Worm (Caenorhabditis elegans): ENCODE data around the gene C37C3.9.
A peak's percentile ranks its signal among the peaks of the same experiment; 100 is the strongest.

Gene C37C3.9

DNA sequence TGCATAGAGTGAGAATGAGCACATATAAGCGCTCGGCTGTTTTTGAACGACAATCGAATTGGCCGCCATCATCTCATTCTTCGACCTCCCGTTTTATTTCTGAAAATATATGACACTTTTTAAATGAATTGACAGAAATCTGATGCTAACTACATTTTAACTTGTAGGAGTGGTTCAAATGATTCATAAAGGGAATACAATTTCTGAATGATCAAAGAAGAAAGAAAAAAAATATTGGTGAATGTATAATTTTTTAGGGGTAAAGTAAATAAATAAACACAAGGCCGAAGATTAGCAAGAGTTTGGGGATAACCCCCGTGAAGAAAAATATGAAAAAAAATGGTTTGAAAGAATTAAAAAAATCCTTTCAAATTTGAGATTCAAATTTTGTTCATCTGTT is 10.2 kb upstream of the C37C3.9 start, which contains the start of gene C37C3.11:
Gene C37C3.11 (minus strand): TSS at position 101 of the 400 bp plus-strand sequence.
- TF ChIP-seq ama-1 (optimal IDR thresholded peaks at IDR 0.05), result no peak
- TF ChIP-seq nhr-129 (tag; optimal IDR thresholded peaks at IDR 0.05), result no peak
- TF ChIP-seq Y55F3AM.14 (GFP tag; optimal IDR thresholded peaks at IDR 0.05), result no peak
- no peak for TF ChIP-seq ceh-82 (tag; optimal IDR thresholded peaks at IDR 0.05)
- TF ChIP-seq unc-62 (GFP tag; optimal IDR thresholded peaks at IDR 0.05), result no peak
- no peak for TF ChIP-seq egl-27 (tag; optimal IDR thresholded peaks at IDR 0.05)

DNA sequence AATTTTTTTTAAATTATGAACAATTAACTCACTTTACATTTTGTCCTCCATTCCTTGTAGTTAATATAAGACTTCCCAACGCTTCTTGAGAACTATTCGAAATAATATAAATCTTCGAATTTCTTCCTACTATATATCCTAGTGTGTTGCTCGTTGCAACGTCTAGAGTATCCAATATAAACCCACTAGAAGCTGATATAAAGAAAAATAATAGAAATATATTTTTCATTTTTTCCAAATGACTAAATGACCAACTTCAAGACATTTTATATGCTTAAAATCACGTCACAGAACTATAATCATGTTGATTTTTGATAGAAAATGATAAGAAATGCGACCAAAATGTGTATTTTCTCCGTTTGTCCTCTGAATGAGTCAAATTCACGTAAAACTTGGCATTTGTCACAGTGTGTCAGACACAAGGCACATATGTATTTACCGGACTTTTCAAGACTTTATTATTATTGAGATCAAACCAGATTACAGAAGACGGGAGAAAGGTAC is 8.6 kb upstream of the C37C3.9 start, which contains the start of gene C37C3.10:
Gene C37C3.10 (minus strand): TSS at position 51 of the 504 bp plus-strand sequence.
- TF ChIP-seq fos-1 (tag; optimal IDR thresholded peaks at IDR 0.05), result peak; percentile 61
- TF ChIP-seq peb-1 (tag; optimal IDR thresholded peaks at IDR 0.05), result no peak

DNA sequence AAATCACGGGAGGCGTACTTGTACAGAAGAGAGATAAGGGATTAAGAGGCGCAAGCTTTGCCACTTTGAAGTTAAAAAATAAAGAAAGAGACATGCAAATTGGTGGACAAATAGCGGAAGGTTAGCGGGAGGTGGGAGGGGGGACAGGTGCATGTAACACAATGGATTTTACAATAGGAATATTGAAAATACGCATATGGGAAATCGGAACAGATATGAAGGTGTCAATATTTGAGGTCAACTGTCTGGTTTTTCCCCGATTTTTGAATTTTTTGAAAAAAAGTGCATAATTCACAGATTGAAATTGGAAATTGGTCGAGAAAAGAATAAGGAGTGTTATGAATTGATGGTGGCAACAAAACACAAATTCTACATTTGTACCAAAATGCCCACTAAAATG is 7.3 kb upstream of the C37C3.9 start, which contains the start of gene C37C3.17:
Gene C37C3.17 (minus strand): TSS at position 101 of the 400 bp plus-strand sequence.
- TF ChIP-seq unc-62 (GFP tag; optimal IDR thresholded peaks at IDR 0.05) (no peak), ceh-16 (tag; optimal IDR thresholded peaks at IDR 0.05) (no peak), nhr-25 (tag; optimal IDR thresholded peaks at IDR 0.05) (no peak), mbf-1 (tag; optimal IDR thresholded peaks at IDR 0.05) (no peak), dmd-4 (tag; optimal IDR thresholded peaks at IDR 0.05) (no peak), elt-3 (tag; optimal IDR thresholded peaks at IDR 0.05) (no peak), F13H6.1 (tag; optimal IDR thresholded peaks at IDR 0.05) (no peak), nhr-11 (tag; optimal IDR thresholded peaks at IDR 0.05) (no peak), lin-11 (tag; optimal IDR thresholded peaks at IDR 0.05) (no peak), peb-1 (tag; optimal IDR thresholded peaks at IDR 0.05) (no peak), blmp-1 (tag; optimal IDR thresholded peaks at IDR 0.05; ENCODE audit: insufficient read depth) (no peak), aly-2 (tag; optimal IDR thresholded peaks at IDR 0.05) (no peak), ztf-11 (tag; optimal IDR thresholded peaks at IDR 0.05) (no peak), crh-2 (tag; optimal IDR thresholded peaks at IDR 0.05) (no peak)

DNA sequence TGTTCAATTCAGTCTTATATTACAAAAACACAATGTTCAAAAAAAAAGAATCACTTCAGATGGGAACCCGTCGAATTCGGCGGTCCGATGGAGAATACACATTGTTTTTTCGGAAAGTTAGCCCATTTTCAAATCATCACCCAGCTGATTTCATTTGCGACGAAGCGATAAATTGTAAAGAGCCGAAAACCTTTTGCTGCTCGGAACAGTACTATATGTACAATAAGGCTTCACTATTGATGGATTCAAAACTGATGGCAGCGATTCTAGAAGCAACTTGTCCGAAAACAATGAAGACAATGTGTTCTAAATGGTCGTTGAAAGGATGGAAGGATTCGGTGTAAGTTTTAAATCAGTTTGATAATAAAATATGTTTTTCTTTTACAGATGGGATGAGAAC is 3.4 kb upstream of the C37C3.9 start, which contains the start of gene C37C3.1:
Gene C37C3.1 (plus strand): TSS at position 33 of the 400 bp plus-strand sequence.
- TF ChIP-seq R02D3.7 (tag; optimal IDR thresholded peaks at IDR 0.05) (no peak), mab-5 (tag; optimal IDR thresholded peaks at IDR 0.05) (no peak), sma-3 (GFP tag; optimal IDR thresholded peaks at IDR 0.05) (peak; percentile 37), crh-2 (tag; optimal IDR thresholded peaks at IDR 0.05) (peak; percentile 23), nhr-21 (tag; optimal IDR thresholded peaks at IDR 0.05) (peak; percentile 40), ama-1 (optimal IDR thresholded peaks at IDR 0.05) (peak; percentile 8), ztf-1 (GFP tag; conservative IDR thresholded peaks at IDR 0.05) (no peak), sma-9 (GFP tag; optimal IDR thresholded peaks at IDR 0.05) (peak; percentile 5), sma-9 (tag; optimal IDR thresholded peaks at IDR 0.05) (no peak), nhr-25 (tag; optimal IDR thresholded peaks at IDR 0.05) (peak; percentile 3), gmeb-1 (tag; optimal IDR thresholded peaks at IDR 0.05) (no peak)

DNA sequence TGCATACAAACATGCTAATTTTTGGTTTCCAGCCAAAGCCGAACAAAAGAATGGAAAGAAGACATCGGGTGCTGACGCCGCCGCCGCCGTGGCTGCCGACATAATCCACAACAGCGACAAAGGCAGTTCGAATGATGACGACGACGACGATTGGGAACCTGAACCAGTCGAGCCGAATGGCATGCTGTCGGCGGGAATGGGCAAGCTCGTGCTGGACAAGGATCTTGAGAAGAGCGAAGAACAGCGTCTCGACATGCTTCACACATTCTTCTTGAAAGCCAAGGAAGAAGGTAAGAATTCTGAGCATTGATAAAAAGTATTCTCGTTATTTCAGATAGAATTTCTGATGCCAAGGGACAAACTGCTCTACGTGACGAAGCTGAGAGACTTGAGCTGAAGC is 2.1 kb upstream of the C37C3.9 start:
- TF ChIP-seq ztf-4 (tag; optimal IDR thresholded peaks at IDR 0.05), result no peak
- no peak for TF ChIP-seq nhr-129 (tag; optimal IDR thresholded peaks at IDR 0.05)
- no peak for TF ChIP-seq ama-1 (optimal IDR thresholded peaks at IDR 0.05)
- no peak for TF ChIP-seq sma-9 (GFP tag; optimal IDR thresholded peaks at IDR 0.05)
- no peak for TF ChIP-seq sma-9 (tag; optimal IDR thresholded peaks at IDR 0.05)
- no peak for TF ChIP-seq nhr-11 (tag; optimal IDR thresholded peaks at IDR 0.05)

DNA sequence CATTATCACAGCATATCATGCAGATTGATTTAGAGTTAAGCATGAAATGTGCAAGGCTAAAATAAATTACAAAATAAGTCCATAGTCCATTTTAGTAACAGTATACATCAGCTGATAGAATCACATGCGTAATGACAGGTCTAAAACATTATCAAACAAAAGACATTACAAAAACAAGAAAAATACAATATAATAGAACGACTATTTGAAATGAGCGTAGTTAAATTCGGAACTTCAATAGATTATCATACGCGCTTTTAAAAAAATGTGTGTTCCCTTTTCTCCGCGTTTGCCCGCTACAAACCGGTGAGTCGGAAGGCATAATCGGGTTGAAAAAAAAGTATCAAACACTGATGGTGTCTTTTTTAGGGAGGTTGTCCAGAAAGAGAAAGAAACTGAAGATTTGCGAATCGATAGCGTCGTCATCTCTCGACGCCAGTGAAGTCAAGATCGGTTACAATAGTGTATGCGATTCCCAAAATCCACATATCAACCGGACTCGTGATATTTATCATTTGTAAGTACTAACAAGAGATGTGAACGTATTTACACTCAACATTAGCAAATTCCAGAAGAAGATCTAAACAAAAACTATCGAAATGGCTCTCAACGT is 988 bp upstream of the C37C3.9 start, which contains the start of gene C37C3.2:
Gene C37C3.2 (plus strand): TSS at position 563 of the 613 bp plus-strand sequence.
- peak; percentile 37 for TF ChIP-seq Y55F3AM.14 (GFP tag; optimal IDR thresholded peaks at IDR 0.05)
- peak; percentile 5 for TF ChIP-seq ama-1 (optimal IDR thresholded peaks at IDR 0.05)
- TF ChIP-seq mdl-1 (tag; optimal IDR thresholded peaks at IDR 0.05), result no peak
- TF ChIP-seq nhr-23 (tag; optimal IDR thresholded peaks at IDR 0.05), result no peak
- TF ChIP-seq mab-5 (tag; optimal IDR thresholded peaks at IDR 0.05), result no peak
